Fruit fly (Drosophila melanogaster) whole organism, embryonic: ENCODE measurements around the gene Osi20.

Experiments used
- CG7963 ChIP-seq: fragments of 200-800 bp; sonication (Bioruptor generic); IDR thresholded peaks from 3 replicates; pipeline ENCODE4 v1.3.6; 2022; ENCODE audit warnings: missing biosample characterization, missing genetic modification characterization; ENCODE audit not compliant: partially characterized antibody
- CG9932 ChIP-seq: fragments of 200-800 bp; sonication (Bioruptor generic); IDR thresholded peaks from 2 replicates; pipeline ENCODE4 v1.3.6; 2022; ENCODE audit warnings: missing biosample characterization, missing genetic modification characterization
- Nf-YA ChIP-seq: fragments of 200-800 bp; sonication (Bioruptor generic); IDR thresholded peaks from 2 replicates; pipeline ENCODE4 v1.3.6; 2022; ENCODE audit warnings: missing biosample characterization, missing genetic modification characterization

DNA sequence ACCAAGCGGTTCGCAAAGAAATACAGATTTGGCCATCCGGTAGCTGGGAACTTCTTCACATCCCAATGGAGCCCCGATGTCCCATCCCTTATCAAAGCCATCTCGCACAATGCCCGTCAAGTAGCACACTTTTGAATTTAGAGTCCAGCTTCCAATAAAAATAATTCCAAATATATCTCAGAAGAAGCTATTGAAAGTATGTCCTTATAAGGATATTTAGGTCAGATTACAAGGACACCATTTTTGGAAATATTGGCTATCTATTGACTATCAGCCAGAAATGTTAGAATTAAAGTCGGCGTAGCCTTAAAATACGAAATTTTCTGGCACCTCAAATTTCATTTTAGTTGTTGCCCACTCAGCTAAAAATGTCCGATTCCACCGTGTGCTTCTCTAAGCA lies 2.8 kb downstream of the Osi20 start, which contains the start of gene CG10298:
- TF ChIP-seq CG7963: no peak
- TF ChIP-seq CG9932 (GFP tag; lab: Robert Waterston, UW): no peak
- no peak for TF ChIP-seq Nf-YA (GFP tag; lab: Robert Waterston, UW)
